Worm (Caenorhabditis elegans): ENCODE results near the gene tag-18.

DNA sequence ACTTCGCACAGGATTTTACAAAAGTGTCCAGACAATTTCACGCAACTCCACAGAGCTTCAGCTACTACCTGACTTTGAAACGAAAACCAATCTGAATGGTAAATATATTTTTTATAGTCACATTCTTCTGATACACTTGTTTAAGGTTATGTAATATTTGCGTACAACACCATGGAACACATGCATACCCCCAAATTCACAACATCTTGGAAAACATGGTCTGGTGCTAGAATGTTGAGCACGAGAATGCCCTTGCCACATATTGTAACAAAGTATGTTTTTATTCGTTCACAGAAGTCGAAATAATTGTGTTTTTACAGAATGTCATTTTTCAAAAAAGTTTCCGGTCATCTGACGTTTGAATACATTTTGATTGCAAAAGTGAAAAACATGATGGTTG is 18.0 kb downstream of the tag-18 start:
- no peak for TF ChIP-seq tra-1 (GFP tag; IDR thresholded peaks at IDR 0.05)
- no peak for TF ChIP-seq snpc-4 (tag; optimal IDR thresholded peaks at IDR 0.05)
- no peak for TF ChIP-seq aly-2 (tag; optimal IDR thresholded peaks at IDR 0.05)
- no peak for TF ChIP-seq ama-1 (optimal IDR thresholded peaks at IDR 0.05)
- TF ChIP-seq nhr-11 (tag; optimal IDR thresholded peaks at IDR 0.05) = no peak

Data from whole organism, L4 larva.